Worm (Caenorhabditis elegans): ENCODE results near the gene F52D2.5.

F52D2.5 gene

ce11 chrX:2000517-2000916 lies 25.9 kb upstream of the F52D2.5 start:
- TF ChIP-seq egl-27 (tag; optimal IDR thresholded peaks at IDR 0.05) (no peak), mdl-1 (tag; optimal IDR thresholded peaks at IDR 0.05) (no peak), nhr-11 (tag; optimal IDR thresholded peaks at IDR 0.05) (no peak), ceh-16 (tag; optimal IDR thresholded peaks at IDR 0.05) (no peak), lsy-2 (tag; optimal IDR thresholded peaks at IDR 0.05) (no peak), elt-1 (tag; optimal IDR thresholded peaks at IDR 0.05) (no peak), ceh-82 (tag; optimal IDR thresholded peaks at IDR 0.05) (no peak), unc-55 (GFP tag; optimal IDR thresholded peaks at IDR 0.05) (no peak), R02D3.7 (tag; optimal IDR thresholded peaks at IDR 0.05) (no peak), ama-1 (optimal IDR thresholded peaks at IDR 0.05) (no peak), ZK546.5 (tag; optimal IDR thresholded peaks at IDR 0.05) (no peak)

ce11 chrX:1998825-1999224 lies 24.2 kb upstream of the F52D2.5 start:
- TF ChIP-seq blmp-1 (tag; optimal IDR thresholded peaks at IDR 0.05; ENCODE audit: insufficient read depth) (no peak), sem-4 (tag; optimal IDR thresholded peaks at IDR 0.05) (no peak)

- TF ChIP-seq sem-4 (tag; optimal IDR thresholded peaks at IDR 0.05) = no peak
- no peak for TF ChIP-seq elt-1 (tag; optimal IDR thresholded peaks at IDR 0.05)
- TF ChIP-seq nhr-77 (tag; optimal IDR thresholded peaks at IDR 0.05) = no peak
- no peak for TF ChIP-seq nhr-237 (tag; optimal IDR thresholded peaks at IDR 0.05)
- TF ChIP-seq mab-5 (tag; optimal IDR thresholded peaks at IDR 0.05) = no peak
- TF ChIP-seq zag-1 (tag; optimal IDR thresholded peaks at IDR 0.05) = no peak
- no peak for TF ChIP-seq unc-62 (GFP tag; optimal IDR thresholded peaks at IDR 0.05)
- TF ChIP-seq unc-39 (tag; optimal IDR thresholded peaks at IDR 0.05) = no peak
- no peak for TF ChIP-seq skn-1 (tag; optimal IDR thresholded peaks at IDR 0.05)
- no peak for TF ChIP-seq blmp-1 (tag; optimal IDR thresholded peaks at IDR 0.05; ENCODE audit: insufficient read depth)
- no peak for TF ChIP-seq ztf-1 (GFP tag; conservative IDR thresholded peaks at IDR 0.05)
- TF ChIP-seq ceh-82 (tag; optimal IDR thresholded peaks at IDR 0.05) = no peak
- TF ChIP-seq dmd-4 (tag; optimal IDR thresholded peaks at IDR 0.05) = no peak
These were observed 23.3 kb upstream of the F52D2.5 start, which contains the start of gene Y40A1A.3 for ce11 chrX:1997934-1998333. Gene Y40A1A.3 (minus strand): TSS chrX:1998034.

- TF ChIP-seq unc-55 (GFP tag; optimal IDR thresholded peaks at IDR 0.05) (no peak), Y55F3AM.14 (GFP tag; optimal IDR thresholded peaks at IDR 0.05) (no peak), ceh-82 (tag; optimal IDR thresholded peaks at IDR 0.05) (no peak), lin-39 (tag; optimal IDR thresholded peaks at IDR 0.05) (no peak), alr-1 (tag; optimal IDR thresholded peaks at IDR 0.05) (no peak), dmd-4 (tag; optimal IDR thresholded peaks at IDR 0.05) (no peak), nhr-12 (tag; optimal IDR thresholded peaks at IDR 0.05) (no peak), snpc-4 (tag; optimal IDR thresholded peaks at IDR 0.05) (no peak), aly-2 (tag; optimal IDR thresholded peaks at IDR 0.05) (no peak), elt-3 (tag; optimal IDR thresholded peaks at IDR 0.05) (no peak), lsy-2 (tag; optimal IDR thresholded peaks at IDR 0.05) (no peak), nhr-23 (tag; optimal IDR thresholded peaks at IDR 0.05) (no peak), F13H6.1 (tag; optimal IDR thresholded peaks at IDR 0.05) (no peak), fos-1 (tag; optimal IDR thresholded peaks at IDR 0.05) (no peak)
These were observed 15.8 kb upstream of the F52D2.5 start, which contains the start of gene Y40A1A.2 for ce11 chrX:1990434-1990833. Gene Y40A1A.2 (plus strand): TSS chrX:1990734.

- TF ChIP-seq Y55F3AM.14 (GFP tag; optimal IDR thresholded peaks at IDR 0.05) (no peak), skn-1 (tag; optimal IDR thresholded peaks at IDR 0.05) (no peak), mdl-1 (tag; optimal IDR thresholded peaks at IDR 0.05) (no peak), unc-62 (GFP tag; optimal IDR thresholded peaks at IDR 0.05) (no peak)
These were observed 15.0 kb upstream of the F52D2.5 start, which contains the start of gene meg-3 for ce11 chrX:1989576-1989975. Gene meg-3 (minus strand): TSS chrX:1989607.

ce11 chrX:1984831-1985230 lies 10.2 kb upstream of the F52D2.5 start:
- TF ChIP-seq lin-11 (tag; optimal IDR thresholded peaks at IDR 0.05) = no peak
